Worm (Caenorhabditis elegans): Measurements from ENCODE around the gene mrp-6.

Gene mrp-6

ce11 chrX:4143260-4144018 lies 43.1 kb downstream of the mrp-6 start:
- TF ChIP-seq aly-2 (tag; optimal IDR thresholded peaks at IDR 0.05) (no peak), nhr-12 (tag; optimal IDR thresholded peaks at IDR 0.05) (no peak), ama-1 (optimal IDR thresholded peaks at IDR 0.05) (peak; percentile 84), nhr-67 (tag; optimal IDR thresholded peaks at IDR 0.05) (no peak), egl-27 (tag; optimal IDR thresholded peaks at IDR 0.05) (no peak), ceh-28 (tag; optimal IDR thresholded peaks at IDR 0.05) (no peak), nhr-25 (tag; optimal IDR thresholded peaks at IDR 0.05) (peak; percentile 64), unc-62 (GFP tag; optimal IDR thresholded peaks at IDR 0.05) (no peak), fkh-2 (tag; optimal IDR thresholded peaks at IDR 0.05) (no peak), lsy-12 (tag; optimal IDR thresholded peaks at IDR 0.05) (peak; percentile 64), mdl-1 (tag; optimal IDR thresholded peaks at IDR 0.05) (no peak), ceh-16 (tag; optimal IDR thresholded peaks at IDR 0.05) (no peak), nfya-1 (tag; optimal IDR thresholded peaks at IDR 0.05; ENCODE audit: insufficient read depth) (peak; percentile 17), egl-5 (tag; optimal IDR thresholded peaks at IDR 0.05) (no peak), jun-1 (tag; optimal IDR thresholded peaks at IDR 0.05) (no peak), lin-39 (tag; optimal IDR thresholded peaks at IDR 0.05) (no peak), pha-4 (tag; optimal IDR thresholded peaks at IDR 0.05) (peak; percentile 3), nhr-43 (tag; optimal IDR thresholded peaks at IDR 0.05; ENCODE audit: poor library complexity, severe bottlenecking) (peak; percentile 72)

ce11 chrX:4142648-4143259 lies 43.8 kb downstream of the mrp-6 start:
- no peak for TF ChIP-seq lsy-12 (tag; optimal IDR thresholded peaks at IDR 0.05)
- TF ChIP-seq snpc-4 (tag; optimal IDR thresholded peaks at IDR 0.05) = no peak
- TF ChIP-seq nfya-1 (tag; optimal IDR thresholded peaks at IDR 0.05; ENCODE audit: insufficient read depth) = peak; percentile 1
- TF ChIP-seq egl-5 (tag; optimal IDR thresholded peaks at IDR 0.05) = no peak
- TF ChIP-seq mml-1 (tag; optimal IDR thresholded peaks at IDR 0.05) = no peak
- no peak for TF ChIP-seq nhr-23 (tag; optimal IDR thresholded peaks at IDR 0.05)
- peak; percentile 74 for TF ChIP-seq lin-39 (tag; optimal IDR thresholded peaks at IDR 0.05)
- TF ChIP-seq aly-2 (tag; optimal IDR thresholded peaks at IDR 0.05) = no peak
- no peak for TF ChIP-seq zag-1 (tag; optimal IDR thresholded peaks at IDR 0.05)
- peak; percentile 10 for TF ChIP-seq hmg-11 (tag; optimal IDR thresholded peaks at IDR 0.05)
- TF ChIP-seq ceh-9 (tag; optimal IDR thresholded peaks at IDR 0.05) = no peak
- TF ChIP-seq nhr-28 (tag; optimal IDR thresholded peaks at IDR 0.05) = no peak
- no peak for TF ChIP-seq nhr-43 (tag; optimal IDR thresholded peaks at IDR 0.05; ENCODE audit: poor library complexity, severe bottlenecking)
- TF ChIP-seq nhr-76 (tag; optimal IDR thresholded peaks at IDR 0.05) = no peak
- peak; percentile 42 for TF ChIP-seq ceh-82 (tag; optimal IDR thresholded peaks at IDR 0.05)
- no peak for TF ChIP-seq pha-4 (tag; optimal IDR thresholded peaks at IDR 0.05)
- no peak for TF ChIP-seq ztf-11 (tag; optimal IDR thresholded peaks at IDR 0.05)
- TF ChIP-seq skn-1 (tag; optimal IDR thresholded peaks at IDR 0.05) = no peak
- TF ChIP-seq nhr-25 (tag; optimal IDR thresholded peaks at IDR 0.05) = no peak
- TF ChIP-seq elt-2 (tag; optimal IDR thresholded peaks at IDR 0.05) = peak; percentile 69
- no peak for TF ChIP-seq jun-1 (tag; optimal IDR thresholded peaks at IDR 0.05)
- peak; percentile 64 for TF ChIP-seq nhr-11 (tag; optimal IDR thresholded peaks at IDR 0.05)
- TF ChIP-seq nhr-237 (tag; optimal IDR thresholded peaks at IDR 0.05) = no peak
- TF ChIP-seq ceh-16 (tag; optimal IDR thresholded peaks at IDR 0.05) = no peak
- TF ChIP-seq ceh-28 (tag; optimal IDR thresholded peaks at IDR 0.05) = no peak
- peak; percentile 78 for TF ChIP-seq ama-1 (optimal IDR thresholded peaks at IDR 0.05)
- TF ChIP-seq ZK546.5 (tag; optimal IDR thresholded peaks at IDR 0.05) = no peak
- TF ChIP-seq fkh-2 (tag; optimal IDR thresholded peaks at IDR 0.05) = no peak
- no peak for TF ChIP-seq tbx-2 (tag; optimal IDR thresholded peaks at IDR 0.05)
- TF ChIP-seq fkh-10 (GFP tag; optimal IDR thresholded peaks at IDR 0.05) = no peak
- no peak for TF ChIP-seq eor-1 (tag; optimal IDR thresholded peaks at IDR 0.05)
- no peak for TF ChIP-seq fos-1 (tag; optimal IDR thresholded peaks at IDR 0.05)
- TF ChIP-seq nhr-77 (tag; optimal IDR thresholded peaks at IDR 0.05) = no peak
- no peak for TF ChIP-seq unc-62 (GFP tag; optimal IDR thresholded peaks at IDR 0.05)
- TF ChIP-seq elt-1 (tag; optimal IDR thresholded peaks at IDR 0.05) = no peak
- TF ChIP-seq nhr-12 (tag; optimal IDR thresholded peaks at IDR 0.05) = no peak
- TF ChIP-seq egl-27 (tag; optimal IDR thresholded peaks at IDR 0.05) = no peak
- no peak for TF ChIP-seq sea-2 (GFP tag; optimal IDR thresholded peaks at IDR 0.05)
- no peak for TF ChIP-seq unc-39 (tag; optimal IDR thresholded peaks at IDR 0.05)
- no peak for TF ChIP-seq daf-12 (tag; optimal IDR thresholded peaks at IDR 0.05)
- TF ChIP-seq lin-15B (tag; optimal IDR thresholded peaks at IDR 0.05) = no peak

Data from whole organism, L3 larva.